Worm (Caenorhabditis elegans) whole organism, L3 larva: ENCODE measurements around the gene Y54G11A.9.

ENCODE experiments used
- ZK546.5 ChIP-seq: sonication (generic microtip); optimal IDR thresholded peaks from 2 replicates; lab custom pipeline; 2017; ENCODE audit warnings: missing biosample characterization, missing genetic modification characterization
- aly-2 ChIP-seq: fragments of 150-350 bp; optimal IDR thresholded peaks from 2 replicates; lab custom pipeline; 2014; ENCODE audit warnings: missing biosample characterization, missing genetic modification characterization
- ceh-28 ChIP-seq: fragments of 150-350 bp; optimal IDR thresholded peaks from 2 replicates; lab custom pipeline; 2014; ENCODE audit warnings: missing biosample characterization, missing genetic modification reagents, missing genetic modification characterization
- elt-2 ChIP-seq: sonication (generic microtip); optimal IDR thresholded peaks from 2 replicates; lab custom pipeline; 2016; ENCODE audit warnings: missing genetic modification reagents, mild to moderate bottlenecking, missing genetic modification characterization, missing compliant biosample characterization
- fkh-2 ChIP-seq: fragments of 150-350 bp; optimal IDR thresholded peaks from 2 replicates; lab custom pipeline; 2014; ENCODE audit warnings: missing biosample characterization, missing genetic modification reagents, missing genetic modification characterization
- lin-15B ChIP-seq: fragments of 150-350 bp; optimal IDR thresholded peaks from 2 replicates; lab custom pipeline; 2014; ENCODE audit warnings: missing biosample characterization, missing genetic modification characterization
- nfya-1 ChIP-seq: sonication (generic microtip); optimal IDR thresholded peaks from 2 replicates; lab custom pipeline; 2017; ENCODE audit warnings: missing genetic modification characterization, mild to moderate bottlenecking, missing compliant biosample characterization, antibody characterized with exemption, moderate library complexity; ENCODE audit not compliant: insufficient read depth
- nhr-28 ChIP-seq: fragments of 150-350 bp; optimal IDR thresholded peaks from 2 replicates; lab custom pipeline; 2014; ENCODE audit warnings: missing biosample characterization, missing genetic modification characterization
- snpc-4 ChIP-seq: fragments of 150-350 bp; optimal IDR thresholded peaks from 2 replicates; lab custom pipeline; 2014; ENCODE audit warnings: missing biosample characterization, missing genetic modification characterization
- tbx-2 ChIP-seq: sonication (generic microtip); optimal IDR thresholded peaks from 2 replicates; lab custom pipeline; 2016; ENCODE audit warnings: mild to moderate bottlenecking, missing genetic modification characterization, missing compliant biosample characterization
- zag-1 ChIP-seq: fragments of 150-350 bp; optimal IDR thresholded peaks from 2 replicates; lab custom pipeline; 2014; ENCODE audit warnings: missing biosample characterization, missing genetic modification characterization

DNA sequence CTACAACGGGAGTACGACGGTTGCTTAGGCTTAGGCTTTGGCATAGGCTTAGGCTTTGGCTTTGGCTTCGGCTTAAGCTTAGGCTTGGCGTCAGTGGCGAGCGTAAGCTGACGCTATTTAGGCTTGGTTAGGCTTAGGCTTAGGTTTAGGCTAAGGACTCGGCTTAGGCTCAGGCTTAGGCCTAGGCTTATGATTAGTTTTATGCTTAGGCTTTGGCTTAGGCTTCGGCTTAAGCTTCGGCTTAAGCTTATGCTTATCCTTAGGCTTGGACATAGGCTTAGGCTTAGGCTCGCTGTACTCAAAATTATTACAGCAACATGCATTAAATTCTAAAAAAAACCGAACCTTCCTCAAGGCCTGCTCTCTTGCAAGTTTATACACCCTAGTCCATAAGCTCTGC, 28.4 kb upstream of the Y54G11A.9 start:
- TF ChIP-seq snpc-4: no peak
- no peak for TF ChIP-seq zag-1 (tag; lab: Kevin White, UChicago)
- no peak for TF ChIP-seq ZK546.5 (tag; lab: Kevin White, UChicago)
- TF ChIP-seq tbx-2 (tag; lab: Kevin White, UChicago): no peak
- TF ChIP-seq ceh-28 (tag; lab: Kevin White, UChicago): no peak
- TF ChIP-seq aly-2 (tag; lab: Kevin White, UChicago): no peak
- no peak for TF ChIP-seq fkh-2 (tag; lab: Kevin White, UChicago)
- no peak for TF ChIP-seq nfya-1 (tag; lab: Kevin White, UChicago)
- TF ChIP-seq elt-2 (tag; lab: Kevin White, UChicago): no peak
- TF ChIP-seq lin-15B (tag; lab: Kevin White, UChicago): no peak
- no peak for TF ChIP-seq nhr-28
